Fruit fly (Drosophila melanogaster) whole organism, wandering third instar larva: Measurements from ENCODE around the gene daw.

ENCODE experiments used
- CG32264 ChIP-seq: fragments of 200-800 bp; sonication (Bioruptor generic); optimal IDR thresholded peaks from 2 replicates; lab custom pipeline; 2016; ENCODE audit warnings: missing biosample characterization, missing genetic modification characterization
- CG9705 ChIP-seq: fragments of 200-800 bp; sonication (Bioruptor generic); optimal IDR thresholded peaks from 2 replicates; lab custom pipeline; 2018; ENCODE audit warnings: missing biosample characterization, mild to moderate bottlenecking, missing genetic modification characterization
- Dfd ChIP-seq: fragments of >200 bp; optimal IDR thresholded peaks from 2 replicates; lab custom pipeline; 2017; ENCODE audit warnings: missing biosample characterization, missing genetic modification characterization
- Dif ChIP-seq: fragments of 200-275, 200-300 bp; sonication (Bioruptor generic); optimal IDR thresholded peaks from 2 replicates; lab custom pipeline; 2018; ENCODE audit warnings: missing biosample characterization, missing genetic modification characterization; ENCODE audit not compliant: partially characterized antibody
- GATAd ChIP-seq: sonication (Bioruptor generic); optimal IDR thresholded peaks from 2 replicates; lab custom pipeline; 2016; ENCODE audit warnings: missing biosample characterization, missing genetic modification characterization
- HLH106 ChIP-seq: fragments of 200-800 bp; optimal IDR thresholded peaks from 3 replicates; lab custom pipeline; 2019; ENCODE audit warnings: missing biosample characterization, mild to moderate bottlenecking, missing genetic modification characterization, moderate library complexity
- Hr78 ChIP-seq: fragments of >200 bp; optimal IDR thresholded peaks from 2 replicates; lab custom pipeline; 2017; ENCODE audit warnings: missing biosample characterization, missing genetic modification characterization
- Hr83 ChIP-seq: fragments of 200-300 bp; sonication (Bioruptor generic); optimal IDR thresholded peaks from 2 replicates; lab custom pipeline; 2016; ENCODE audit warnings: missing biosample characterization, mild to moderate bottlenecking, missing genetic modification characterization, moderate library complexity; ENCODE audit not compliant: poor library complexity, severe bottlenecking
- Jra ChIP-seq: sonication (Bioruptor generic); optimal IDR thresholded peaks from 2 replicates; lab custom pipeline; 2016; ENCODE audit warnings: missing biosample characterization, missing genetic modification characterization
- Mio ChIP-seq: sonication (Bioruptor generic); optimal IDR thresholded peaks from 2 replicates; lab custom pipeline; 2016; ENCODE audit warnings: missing biosample characterization, missing genetic modification characterization
- OdsH ChIP-seq: fragments of 200-800 bp; sonication (Bioruptor generic); optimal IDR thresholded peaks from 2 replicates; lab custom pipeline; 2016; ENCODE audit warnings: missing biosample characterization, mild to moderate bottlenecking, missing genetic modification characterization
- Rel ChIP-seq, 2 experiments: fragments of 200-800 bp; sonication (Bioruptor generic) in 1 of 2; optimal IDR thresholded peaks; 2 replicates in 1 of 2; 3 replicates in 1 of 2; lab custom pipeline; 2016 to 2019; ENCODE audit warnings: mild to moderate bottlenecking in 2 of 2, missing biosample characterization in 2 of 2, missing genetic modification characterization in 2 of 2, moderate library complexity in 1 of 2
- Sp1 ChIP-seq: fragments of 200-800 bp; sonication (Bioruptor generic); optimal IDR thresholded peaks from 3 replicates; lab custom pipeline; 2019; ENCODE audit warnings: missing biosample characterization, mild to moderate bottlenecking, missing genetic modification characterization, moderate library complexity
- br ChIP-seq: fragments of 200-800 bp; sonication (Bioruptor generic); optimal IDR thresholded peaks from 2 replicates; lab custom pipeline; 2016; ENCODE audit warnings: missing biosample characterization, missing genetic modification characterization
- brk ChIP-seq: fragments of 200-800 bp; sonication (Bioruptor generic); optimal IDR thresholded peaks from 2 replicates; lab custom pipeline; 2016; ENCODE audit warnings: missing biosample characterization, mild to moderate bottlenecking, missing genetic modification characterization
- dl ChIP-seq, 2 experiments: fragments of 175-275, 200-275 bp in 1 of 2; fragments of 200-275 bp in 1 of 2; sonication (Bioruptor generic); optimal IDR thresholded peaks; lab custom pipeline; 2018; ENCODE audit warnings: mild to moderate bottlenecking in 2 of 2, missing biosample characterization in 2 of 2, missing genetic modification characterization in 2 of 2, moderate library complexity in 2 of 2; ENCODE audit not compliant: partially characterized antibody in 2 of 2, insufficient read depth in 1 of 2
- dmrt93B ChIP-seq: fragments of 200-800 bp; sonication (Bioruptor generic); optimal IDR thresholded peaks from 2 replicates; lab custom pipeline; 2018; ENCODE audit warnings: missing biosample characterization, mild to moderate bottlenecking, missing genetic modification characterization
- dsf ChIP-seq: sonication (Bioruptor generic); optimal IDR thresholded peaks from 2 replicates; lab custom pipeline; 2016; ENCODE audit warnings: missing biosample characterization, missing genetic modification characterization, borderline replicate concordance
- ey ChIP-seq: fragments of 200-800 bp; sonication (Bioruptor generic); optimal IDR thresholded peaks from 2 replicates; lab custom pipeline; 2016; ENCODE audit warnings: missing biosample characterization, missing genetic modification characterization
- foxo ChIP-seq, 2 experiments: fragments of 200-800 bp; sonication (Bioruptor generic); optimal IDR thresholded peaks; 2 replicates in 1 of 2; 3 replicates in 1 of 2; lab custom pipeline; 2016 to 2017; ENCODE audit warnings: missing biosample characterization in 2 of 2, missing genetic modification characterization in 2 of 2
- fru ChIP-seq: fragments of 200-800 bp; sonication (Bioruptor generic); optimal IDR thresholded peaks from 3 replicates; lab custom pipeline; 2016; ENCODE audit warnings: missing biosample characterization, mild to moderate bottlenecking, missing genetic modification characterization
- pan ChIP-seq: fragments of >200 bp; optimal IDR thresholded peaks from 2 replicates; lab custom pipeline; 2017
- psq ChIP-seq: fragments of 200-800 bp; sonication (Bioruptor generic); optimal IDR thresholded peaks from 3 replicates; lab custom pipeline; 2017; ENCODE audit warnings: missing biosample characterization, mild to moderate bottlenecking, missing genetic modification characterization, moderate library complexity
- rgr ChIP-seq: fragments of 200-800 bp; sonication (Bioruptor generic); optimal IDR thresholded peaks from 3 replicates; lab custom pipeline; 2016; ENCODE audit warnings: missing biosample characterization, mild to moderate bottlenecking, missing genetic modification characterization
- sage ChIP-seq: fragments of 200-800 bp; sonication (Bioruptor generic); optimal IDR thresholded peaks from 2 replicates; lab custom pipeline; 2016; ENCODE audit warnings: missing biosample characterization, mild to moderate bottlenecking, missing genetic modification characterization
- sv ChIP-seq: fragments of 200-800 bp; sonication (Bioruptor generic); optimal IDR thresholded peaks from 3 replicates; lab custom pipeline; 2016; ENCODE audit warnings: missing biosample characterization, missing genetic modification characterization
- tai ChIP-seq: sonication (Bioruptor generic); optimal IDR thresholded peaks from 2 replicates; lab custom pipeline; 2016; ENCODE audit warnings: missing biosample characterization, missing genetic modification characterization
- usp ChIP-seq: fragments of >200 bp; optimal IDR thresholded peaks from 2 replicates; lab custom pipeline; 2017; ENCODE audit warnings: missing biosample characterization, missing genetic modification characterization
- woc ChIP-seq: sonication (Bioruptor generic); optimal IDR thresholded peaks from 2 replicates; lab custom pipeline; 2016; ENCODE audit warnings: missing biosample characterization, mild to moderate bottlenecking, missing genetic modification characterization

Gene daw

dm6 chr2L:2839850-2840249 is 34.8 kb downstream of the daw start, which contains the start of gene CG2975:
Gene CG2975 (plus strand): TSS chr2L:2840124.
- no peak for TF ChIP-seq dmrt93B (GFP tag; lab: Kevin White, UChicago)
- TF ChIP-seq psq = no peak
- TF ChIP-seq usp (GFP tag; lab: Kevin White, UChicago) = no peak

dm6 chr2L:2840311-2840710 is 35.2 kb downstream of the daw start:
- TF ChIP-seq dsf (GFP tag; lab: Kevin White, UChicago) (no peak), brk (GFP tag; lab: Kevin White, UChicago) (no peak), Mio (GFP tag; lab: Kevin White, UChicago) (no peak), ey (GFP tag; lab: Kevin White, UChicago) (no peak), CG32264 (GFP tag; lab: Kevin White, UChicago) (no peak), CG9705 (no peak), rgr (GFP tag; lab: Kevin White, UChicago) (no peak), br (GFP tag; lab: Kevin White, UChicago) (no peak), Jra (GFP tag; lab: Kevin White, UChicago) (no peak), dmrt93B (GFP tag; lab: Kevin White, UChicago) (no peak), Dfd (GFP tag; lab: Kevin White, UChicago) (no peak), fru (GFP tag; lab: Kevin White, UChicago) (no peak)
- TF ChIP-seq, all 38 proteins: peak for 0

dm6 chr2L:2844413-2844812 is 39.4 kb downstream of the daw start, which contains the start of gene CG18558:
Gene CG18558 (minus strand): TSS chr2L:2844513.
- no peak for TF ChIP-seq pan (lab: Kevin White, UChicago)
- TF ChIP-seq GATAd (GFP tag; lab: Kevin White, UChicago) = no peak
- TF ChIP-seq Dfd (GFP tag; lab: Kevin White, UChicago) = no peak
- no peak for TF ChIP-seq br (GFP tag; lab: Kevin White, UChicago)
- TF ChIP-seq Sp1 = no peak
- TF ChIP-seq tai (GFP tag; lab: Kevin White, UChicago) = no peak
- no peak for TF ChIP-seq woc (GFP tag; lab: Kevin White, UChicago)
- no peak for TF ChIP-seq fru (GFP tag; lab: Kevin White, UChicago)
- TF ChIP-seq usp (GFP tag; lab: Kevin White, UChicago) = no peak
- TF ChIP-seq Hr78 (GFP tag; lab: Kevin White, UChicago) = no peak
- TF ChIP-seq HLH106 (tag; lab: Kevin White, UChicago) = no peak
- no peak for TF ChIP-seq Hr83
- TF ChIP-seq CG9705 = no peak
- TF ChIP-seq dl (GFP tag; optimal IDR thresholded peaks at IDR 0.05; lab: Kevin White, UChicago; ENCODE audit: insufficient read depth in 1 of 2, partially characterized antibody in 2 of 2) = no peak
- TF ChIP-seq OdsH (GFP tag; lab: Kevin White, UChicago) = no peak
- no peak for TF ChIP-seq sv

dm6 chr2L:2845634-2846033 is 40.6 kb downstream of the daw start, which contains the start of gene CG18557:
Gene CG18557 (minus strand): TSS chr2L:2845734.
- TF ChIP-seq fru (GFP tag; lab: Kevin White, UChicago) = peak; percentile 1
- no peak for TF ChIP-seq Dif (GFP tag; lab: Kevin White, UChicago)
- TF ChIP-seq sv = no peak
- TF ChIP-seq foxo (GFP tag; optimal IDR thresholded peaks at IDR 0.05; lab: Kevin White, UChicago) = no peak
- TF ChIP-seq Rel (GFP tag; optimal IDR thresholded peaks at IDR 0.05; lab: Kevin White, UChicago) = no peak
- TF ChIP-seq Rel (tag; optimal IDR thresholded peaks at IDR 0.05; lab: Kevin White, UChicago) = peak; percentile 31

- TF ChIP-seq Rel (GFP tag; optimal IDR thresholded peaks at IDR 0.05; lab: Kevin White, UChicago) = no peak
- TF ChIP-seq Rel (tag; optimal IDR thresholded peaks at IDR 0.05; lab: Kevin White, UChicago) = peak; percentile 81
- TF ChIP-seq sage (GFP tag; lab: Kevin White, UChicago) = no peak
These were observed 42.1 kb downstream of the daw start, which contains the start of the genes CG3117 and CG2983 for dm6 chr2L:2847112-2847682. Gene CG3117 (minus strand): TSS chr2L:2847212. Gene CG2983 (plus strand): TSS chr2L:2847632.
